Fruit fly (Drosophila melanogaster) whole organism, embryonic: ENCODE measurements around the gene CG31883.
A peak's percentile ranks its signal among the peaks of the same experiment; 100 is the strongest.

Experiments
- Atf3 ChIP-seq: fragments of 200-800 bp; sonication (Bioruptor generic); optimal IDR thresholded peaks from 3 replicates; lab custom pipeline; 2016; ENCODE audit warnings: missing biosample characterization, missing genetic modification characterization
- B-H1 ChIP-seq: fragments of 200-800 bp; sonication (Bioruptor generic); IDR thresholded peaks from 3 replicates; pipeline ENCODE4 v1.3.6; 2022; ENCODE audit warnings: missing biosample characterization, missing genetic modification characterization
- BtbVII ChIP-seq: fragments of 200-800 bp; sonication (Bioruptor generic); optimal IDR thresholded peaks from 3 replicates; lab custom pipeline; 2017; ENCODE audit warnings: missing biosample characterization, mild to moderate bottlenecking, missing genetic modification characterization
- CG10147 ChIP-seq: fragments of 200-800 bp; sonication (Bioruptor generic); optimal IDR thresholded peaks from 2 replicates; lab custom pipeline; 2019; ENCODE audit warnings: missing biosample characterization, mild to moderate bottlenecking, missing genetic modification characterization, moderate library complexity
- CG10321 ChIP-seq: fragments of 200-800 bp; sonication (Bioruptor generic); IDR thresholded peaks from 2 replicates; pipeline ENCODE4 v1.3.6; 2022; ENCODE audit warnings: missing biosample characterization, missing genetic modification characterization
- CG11504 ChIP-seq: fragments of 200-800 bp; sonication (Bioruptor generic); optimal IDR thresholded peaks from 3 replicates; lab custom pipeline; 2019; ENCODE audit warnings: missing biosample characterization, mild to moderate bottlenecking, missing genetic modification characterization, moderate library complexity
- CG11696 ChIP-seq: fragments of 200-800 bp; sonication (Bioruptor generic); IDR thresholded peaks from 2 replicates; pipeline ENCODE4 v1.3.6; 2022; ENCODE audit warnings: missing biosample characterization, missing genetic modification characterization
- CG12104 ChIP-seq: fragments of 200-800 bp; sonication (Bioruptor generic); optimal IDR thresholded peaks from 3 replicates; lab custom pipeline; 2016; ENCODE audit warnings: missing biosample characterization, missing genetic modification characterization
- CG14050 ChIP-seq: fragments of 200-800 bp; sonication (Bioruptor generic); IDR thresholded peaks from 3 replicates; pipeline ENCODE4 v1.3.6; 2022; ENCODE audit warnings: missing biosample characterization, missing genetic modification characterization
- CG17568 ChIP-seq: fragments of 200-800 bp; sonication (Bioruptor generic); optimal IDR thresholded peaks from 2 replicates; lab custom pipeline; 2018; ENCODE audit warnings: missing biosample characterization, mild to moderate bottlenecking, missing genetic modification characterization, moderate library complexity
- CG18764 ChIP-seq: fragments of 200-800 bp; sonication (Bioruptor generic); optimal IDR thresholded peaks from 3 replicates; lab custom pipeline; 2016; ENCODE audit warnings: missing biosample characterization, missing genetic modification characterization
- CG2875 ChIP-seq: fragments of 200-800 bp; sonication (Bioruptor generic); optimal IDR thresholded peaks from 2 replicates; lab custom pipeline; 2017; ENCODE audit warnings: missing biosample characterization, mild to moderate bottlenecking, missing genetic modification characterization, missing genetic modification reagents
- CG32532 ChIP-seq: fragments of 200-800 bp; sonication (Bioruptor generic); IDR thresholded peaks from 2 replicates; pipeline ENCODE4 v1.3.6; 2022; ENCODE audit warnings: missing biosample characterization, missing genetic modification characterization
- CG3281 ChIP-seq: fragments of 200-800 bp; sonication (Bioruptor generic); optimal IDR thresholded peaks from 3 replicates; lab custom pipeline; 2017; ENCODE audit warnings: missing biosample characterization, mild to moderate bottlenecking, missing genetic modification characterization
- CG34376 ChIP-seq: fragments of 200-800 bp; sonication (Bioruptor generic); optimal IDR thresholded peaks from 2 replicates; lab custom pipeline; 2018; ENCODE audit warnings: missing biosample characterization, mild to moderate bottlenecking, missing genetic modification characterization
- CG3995 ChIP-seq: fragments of 200-800 bp; sonication (Bioruptor generic); optimal IDR thresholded peaks from 3 replicates; lab custom pipeline; 2016; ENCODE audit warnings: missing biosample characterization, missing genetic modification characterization
- CG4282 ChIP-seq: fragments of 200-800 bp; sonication (Bioruptor generic); optimal IDR thresholded peaks from 2 replicates; lab custom pipeline; 2016; ENCODE audit warnings: missing biosample characterization, missing genetic modification characterization
- CG6175 ChIP-seq: fragments of 200-800 bp; sonication (Bioruptor generic); IDR thresholded peaks from 3 replicates; pipeline ENCODE4 v1.3.6; 2022; ENCODE audit warnings: missing biosample characterization, missing genetic modification characterization
- CG7357 ChIP-seq: fragments of 200-800 bp; sonication (Bioruptor generic); IDR thresholded peaks from 3 replicates; pipeline ENCODE4 v1.3.6; 2022; ENCODE audit warnings: missing biosample characterization, missing genetic modification characterization
- CG8359 ChIP-seq: fragments of 200-800 bp; sonication (Bioruptor generic); optimal IDR thresholded peaks from 2 replicates; lab custom pipeline; 2017; ENCODE audit warnings: missing biosample characterization, mild to moderate bottlenecking, missing genetic modification characterization, borderline replicate concordance
- CG9437 ChIP-seq: fragments of 200-800 bp; sonication (Bioruptor generic); optimal IDR thresholded peaks from 2 replicates; lab custom pipeline; 2018; ENCODE audit warnings: missing biosample characterization, mild to moderate bottlenecking, missing genetic modification characterization
- CG9817 ChIP-seq: fragments of 200-800 bp; sonication (Bioruptor generic); optimal IDR thresholded peaks from 2 replicates; lab custom pipeline; 2018; ENCODE audit warnings: missing biosample characterization, mild to moderate bottlenecking, missing genetic modification characterization, moderate library complexity
- CG9932 ChIP-seq: fragments of 200-800 bp; sonication (Bioruptor generic); IDR thresholded peaks from 2 replicates; pipeline ENCODE4 v1.3.6; 2022; ENCODE audit warnings: missing biosample characterization, missing genetic modification characterization
- Dbx ChIP-seq: fragments of 200-800 bp; sonication (Bioruptor generic); IDR thresholded peaks from 3 replicates; pipeline ENCODE4 v1.3.6; 2022; ENCODE audit warnings: missing biosample characterization, missing genetic modification characterization
- Elba2 ChIP-seq: fragments of 200-800 bp; sonication (Bioruptor generic); optimal IDR thresholded peaks from 3 replicates; lab custom pipeline; 2016; ENCODE audit warnings: missing biosample characterization, missing genetic modification characterization
- Nf-YB ChIP-seq: fragments of 200-800 bp; sonication (Bioruptor generic); optimal IDR thresholded peaks from 3 replicates; lab custom pipeline; 2019; ENCODE audit warnings: missing biosample characterization, mild to moderate bottlenecking, missing genetic modification characterization, moderate library complexity
- Sox102F ChIP-seq: fragments of 200-800 bp; sonication (Bioruptor generic); optimal IDR thresholded peaks from 2 replicates; lab custom pipeline; 2018; ENCODE audit warnings: missing biosample characterization, mild to moderate bottlenecking, missing genetic modification characterization, moderate library complexity
- Usf ChIP-seq: fragments of 200-800 bp; sonication (Bioruptor generic); optimal IDR thresholded peaks from 2 replicates; lab custom pipeline; 2017; ENCODE audit warnings: missing genotype, missing biosample characterization, missing genetic modification characterization
- abd-A ChIP-seq: fragments of 200-800 bp; sonication (Bioruptor generic); optimal IDR thresholded peaks from 3 replicates; lab custom pipeline; 2019; ENCODE audit warnings: missing biosample characterization, mild to moderate bottlenecking, missing genetic modification characterization, moderate library complexity
- corto ChIP-seq: fragments of 200-800 bp; sonication (Bioruptor generic); optimal IDR thresholded peaks from 2 replicates; lab custom pipeline; 2016; ENCODE audit warnings: missing biosample characterization, mild to moderate bottlenecking, missing genetic modification characterization, moderate library complexity
- dati ChIP-seq: fragments of 200-800 bp; sonication (Bioruptor generic); IDR thresholded peaks from 2 replicates; pipeline ENCODE4 v1.3.6; 2022; ENCODE audit warnings: missing biosample characterization, missing genetic modification characterization
- dmrt99B ChIP-seq: fragments of 200-800 bp; sonication (Bioruptor generic); optimal IDR thresholded peaks from 2 replicates; lab custom pipeline; 2018; ENCODE audit warnings: missing biosample characterization, mild to moderate bottlenecking, missing genetic modification characterization, moderate library complexity
- dysf ChIP-seq: fragments of 200-800 bp; sonication (Bioruptor generic); IDR thresholded peaks from 3 replicates; pipeline ENCODE4 v1.3.6; 2022; ENCODE audit warnings: missing biosample characterization, missing genetic modification characterization
- fd102C ChIP-seq: fragments of 200-800 bp; sonication (Bioruptor generic); optimal IDR thresholded peaks from 2 replicates; lab custom pipeline; 2018; ENCODE audit warnings: missing biosample characterization, mild to moderate bottlenecking, missing genetic modification characterization, moderate library complexity
- gce ChIP-seq: fragments of 200-800 bp; sonication (Bioruptor generic); IDR thresholded peaks from 3 replicates; pipeline ENCODE4 v1.3.6; 2022; ENCODE audit warnings: missing biosample characterization, missing genetic modification characterization
- grn ChIP-seq: fragments of 200-800 bp; sonication (Bioruptor generic); optimal IDR thresholded peaks from 3 replicates; lab custom pipeline; 2017; ENCODE audit warnings: missing biosample characterization, missing genetic modification characterization
- hb ChIP-seq: fragments of 200-800 bp; sonication (Bioruptor generic); IDR thresholded peaks from 3 replicates; pipeline ENCODE4 v1.3.6; 2022; ENCODE audit warnings: missing biosample characterization, missing genetic modification characterization; ENCODE audit not compliant: partially characterized antibody
- her ChIP-seq: fragments of 200-800 bp; sonication (Bioruptor generic); optimal IDR thresholded peaks from 2 replicates; lab custom pipeline; 2016; ENCODE audit warnings: missing biosample characterization, missing genetic modification characterization
- mirr ChIP-seq: fragments of 200-800 bp; sonication (Bioruptor generic); optimal IDR thresholded peaks from 3 replicates; lab custom pipeline; 2018; ENCODE audit warnings: missing biosample characterization, mild to moderate bottlenecking, missing genetic modification characterization
- onecut ChIP-seq: fragments of 200-800 bp; sonication (Bioruptor generic); IDR thresholded peaks from 2 replicates; pipeline ENCODE4 v1.3.6; 2022; ENCODE audit warnings: missing biosample characterization, missing genetic modification characterization
- p53 ChIP-seq: fragments of 200-800 bp; sonication (Bioruptor generic); optimal IDR thresholded peaks from 2 replicates; lab custom pipeline; 2016; ENCODE audit warnings: missing biosample characterization, missing genetic modification characterization
- row ChIP-seq: fragments of 200-800 bp; sonication (Bioruptor generic); IDR thresholded peaks from 3 replicates; pipeline ENCODE4 v1.3.6; 2022; ENCODE audit warnings: missing biosample characterization, missing genetic modification characterization
- stc ChIP-seq: fragments of 200-800 bp; sonication (Bioruptor generic); IDR thresholded peaks from 2 replicates; pipeline ENCODE4 v1.3.6; 2022; ENCODE audit warnings: missing biosample characterization, missing genetic modification characterization
- stwl ChIP-seq: fragments of 200-800 bp; sonication (Bioruptor generic); optimal IDR thresholded peaks from 3 replicates; lab custom pipeline; 2018; ENCODE audit warnings: missing biosample characterization, mild to moderate bottlenecking, missing genetic modification characterization, moderate library complexity
- tio ChIP-seq: fragments of 200-800 bp; sonication (Bioruptor generic); optimal IDR thresholded peaks from 2 replicates; lab custom pipeline; 2017; ENCODE audit warnings: missing biosample characterization, missing genetic modification characterization, inconsistent platforms
- toy ChIP-seq: fragments of 200-800 bp; sonication (Bioruptor generic); IDR thresholded peaks from 2 replicates; pipeline ENCODE4 v1.3.6; 2022; ENCODE audit warnings: missing biosample characterization, missing genetic modification characterization
- wdn ChIP-seq: fragments of 200-800 bp; sonication (Bioruptor generic); IDR thresholded peaks from 2 replicates; pipeline ENCODE4 v1.3.6; 2022; ENCODE audit warnings: missing biosample characterization, missing genetic modification characterization
- zen2 ChIP-seq: fragments of 200-800 bp; sonication (Bioruptor generic); IDR thresholded peaks from 3 replicates; pipeline ENCODE4 v1.3.6; 2022; ENCODE audit warnings: missing biosample characterization, missing genetic modification characterization; ENCODE audit not compliant: partially characterized antibody

Gene CG31883

DNA sequence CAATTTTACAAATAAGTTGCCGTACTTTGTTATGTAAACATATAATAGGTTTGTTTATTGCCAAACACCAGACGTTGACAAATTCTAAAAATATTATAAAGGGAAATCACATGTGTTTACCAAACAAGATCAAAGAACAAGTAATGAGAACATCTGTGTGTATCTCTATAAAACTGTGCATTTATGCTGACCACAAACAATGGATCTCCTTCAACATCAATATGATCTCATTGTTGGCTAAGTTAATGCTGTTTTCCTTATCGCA, 29.4 kb upstream of the CG31883 start (continued):
- TF ChIP-seq p53 (GFP tag; lab: Kevin White, UChicago): no peak
- TF ChIP-seq onecut: no peak
- no peak for TF ChIP-seq CG8359 (GFP tag; lab: Kevin White, UChicago)
- peak; percentile 0 for TF ChIP-seq CG3281 (GFP tag; lab: Kevin White, UChicago)
- TF ChIP-seq CG14050 (GFP tag; lab: Robert Waterston, UW): no peak
- no peak for TF ChIP-seq CG18764
- TF ChIP-seq grn: no peak

DNA sequence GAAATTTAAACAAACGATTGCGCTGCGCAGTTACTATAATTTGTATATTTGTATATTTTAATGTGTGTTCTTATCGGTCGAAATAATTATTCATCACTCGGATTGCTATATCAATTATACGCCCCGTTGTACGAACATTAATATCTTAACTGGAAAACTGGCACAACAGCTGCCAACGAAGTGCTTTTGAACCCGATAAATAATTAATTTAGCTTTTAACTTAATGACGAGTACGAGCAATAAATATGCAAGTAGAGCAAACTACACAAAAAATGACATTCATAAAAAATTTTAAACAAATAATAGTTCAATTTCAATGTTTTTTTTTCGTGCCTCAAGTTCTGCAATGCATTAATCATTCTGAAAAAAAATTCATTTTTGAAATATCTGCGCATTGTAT, 27.9 kb upstream of the CG31883 start:
- no peak for TF ChIP-seq CG2875
- TF ChIP-seq hb (GFP tag; lab: Robert Waterston, UW): no peak
- TF ChIP-seq zen2: no peak
- no peak for TF ChIP-seq CG34376
- no peak for TF ChIP-seq Nf-YB
- no peak for TF ChIP-seq CG9932 (GFP tag; lab: Robert Waterston, UW)
- TF ChIP-seq fd102C (GFP tag; lab: Kevin White, UChicago): no peak

DNA sequence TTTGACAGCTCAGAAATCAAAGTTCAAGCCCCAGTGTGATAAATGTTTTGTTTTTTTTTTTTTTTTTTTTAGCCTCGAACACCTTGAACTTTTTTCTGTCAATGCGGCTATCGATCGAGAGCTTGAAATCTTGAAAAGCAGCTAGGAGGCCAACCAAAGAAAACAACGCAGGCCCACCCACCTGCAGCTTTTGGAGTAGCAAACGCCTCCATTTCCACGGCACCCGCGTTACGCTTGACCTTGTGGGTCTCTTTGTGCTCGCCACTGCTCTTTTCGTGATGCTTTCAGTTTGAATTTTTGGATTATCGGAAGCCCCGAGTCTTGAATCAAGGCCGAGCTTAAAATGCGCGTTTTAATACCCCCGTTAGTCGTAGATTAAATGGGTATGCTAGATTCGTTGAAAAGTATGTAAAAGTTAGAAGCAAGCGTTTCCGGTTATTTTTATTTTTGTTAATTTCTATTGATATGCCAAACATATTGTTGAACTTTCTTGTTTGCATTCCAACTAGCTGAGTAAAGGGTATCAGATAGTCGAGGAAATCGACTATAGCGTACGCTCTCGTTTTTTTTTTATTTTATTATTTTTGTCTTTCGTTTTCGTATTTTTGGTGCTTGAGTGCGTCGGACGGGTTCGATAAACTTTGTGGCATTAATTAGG, 25.4 kb upstream of the CG31883 start:
- TF ChIP-seq CG11696 (GFP tag; lab: Robert Waterston, UW) (peak; percentile 62), toy (GFP tag; lab: Robert Waterston, UW) (0 out of 2 replicates have a peak, but pooled peaks have one; percentile 27), dysf (GFP tag; lab: Robert Waterston, UW) (peak; percentile 89; the same call in 2 of the 3 replicates), Dbx (GFP tag; lab: Robert Waterston, UW) (peak; percentile 64), CG12104 (GFP tag; lab: Kevin White, UChicago) (peak; percentile 36), CG4282 (GFP tag; lab: Kevin White, UChicago) (no peak), CG17568 (GFP tag; lab: Kevin White, UChicago) (peak; percentile 67), zen2 (no peak), her (no peak), Atf3 (no peak), CG11504 (peak; percentile 89), Sox102F (GFP tag; lab: Kevin White, UChicago) (peak; percentile 91), gce (peak; percentile 72; the same call in 1 of the 3 replicates), Usf (GFP tag; lab: Kevin White, UChicago) (peak; percentile 24), mirr (no peak), BtbVII (GFP tag; lab: Kevin White, UChicago) (peak; percentile 49), stc (GFP tag; lab: Robert Waterston, UW) (peak; percentile 80), tio (GFP tag; lab: Kevin White, UChicago) (peak; percentile 51), CG9437 (peak; percentile 56), row (GFP tag; lab: Robert Waterston, UW) (peak; percentile 88), wdn (GFP tag; lab: Robert Waterston, UW) (peak; percentile 47; the same call in 1 of the 2 replicates), CG10147 (GFP tag; lab: Kevin White, UChicago) (no peak), corto (GFP tag; lab: Kevin White, UChicago) (no peak), Elba2 (no peak), CG9817 (tag; lab: Kevin White, UChicago) (peak; percentile 64), abd-A (tag; lab: Kevin White, UChicago) (no peak), dati (GFP tag; lab: Robert Waterston, UW) (no peak), CG6175 (GFP tag; lab: Robert Waterston, UW) (no peak), CG7357 (peak; percentile 64; the same call in 2 of the 3 replicates), dmrt99B (tag; lab: Kevin White, UChicago) (peak; percentile 76), CG32532 (peak; percentile 79), CG10321 (GFP tag; lab: Robert Waterston, UW) (no peak; the same call in 1 of the 2 replicates), CG3995 (GFP tag; lab: Kevin White, UChicago) (no peak), B-H1 (GFP tag; lab: Robert Waterston, UW) (peak; percentile 71; the same call in 2 of the 3 replicates), stwl (tag; lab: Kevin White, UChicago) (no peak)
